Fruit fly (Drosophila melanogaster) whole organism, prepupa: Measurements from ENCODE around the gene CapaR.

Experiments used
- Blimp-1 ChIP-seq: fragments of 200-800 bp; sonication (Bioruptor generic); optimal IDR thresholded peaks from 3 replicates; lab custom pipeline; 2017; ENCODE audit warnings: missing biosample characterization, missing genetic modification characterization, mild to moderate bottlenecking, moderate library complexity, missing genetic modification reagents
- CG10669 ChIP-seq: fragments of 200-800 bp; sonication (Bioruptor generic); optimal IDR thresholded peaks from 3 replicates; lab custom pipeline; 2018; ENCODE audit warnings: missing biosample characterization, mild to moderate bottlenecking, missing genetic modification characterization, moderate library complexity
- CG11762 ChIP-seq: fragments of 200-800 bp; sonication (Bioruptor generic); optimal IDR thresholded peaks from 3 replicates; lab custom pipeline; 2016; ENCODE audit warnings: missing biosample characterization, missing genetic modification characterization; ENCODE audit not compliant: insufficient read depth
- CG11902 ChIP-seq: fragments of 200-800 bp; sonication (Bioruptor generic); optimal IDR thresholded peaks from 3 replicates; lab custom pipeline; 2016; ENCODE audit warnings: missing biosample characterization, missing genetic modification characterization
- CG15336 ChIP-seq: fragments of 200-800 bp; sonication (Bioruptor generic); IDR thresholded peaks from 2 replicates; pipeline ENCODE4 v1.3.6; 2022; ENCODE audit warnings: missing biosample characterization, missing genetic modification characterization
- CG1621 ChIP-seq: fragments of 200-800 bp; sonication (Bioruptor generic); optimal IDR thresholded peaks from 3 replicates; lab custom pipeline; 2018; ENCODE audit warnings: missing biosample characterization, mild to moderate bottlenecking, missing genetic modification characterization
- CG16779 ChIP-seq: fragments of 200-800 bp; sonication (Bioruptor generic); optimal IDR thresholded peaks from 3 replicates; lab custom pipeline; 2017; ENCODE audit warnings: missing biosample characterization, mild to moderate bottlenecking, missing genetic modification characterization
- CG31627 ChIP-seq: fragments of 200-800 bp; sonication (Bioruptor generic); optimal IDR thresholded peaks from 3 replicates; lab custom pipeline; 2016; ENCODE audit warnings: missing biosample characterization, missing genetic modification characterization
- CG32006 ChIP-seq: fragments of 200-800 bp; sonication (Bioruptor generic); optimal IDR thresholded peaks from 3 replicates; lab custom pipeline; 2017; ENCODE audit warnings: missing biosample characterization, mild to moderate bottlenecking, missing genetic modification characterization
- CG34406 ChIP-seq: fragments of 200-800 bp; sonication (Bioruptor generic); optimal IDR thresholded peaks from 3 replicates; lab custom pipeline; 2016; ENCODE audit warnings: missing biosample characterization, missing genetic modification characterization
- CG3919 ChIP-seq: fragments of 200-800 bp; sonication (Bioruptor generic); optimal IDR thresholded peaks from 3 replicates; lab custom pipeline; 2016; ENCODE audit warnings: missing biosample characterization, missing genetic modification characterization
- CG4318 ChIP-seq: fragments of 200-800 bp; sonication (Bioruptor generic); optimal IDR thresholded peaks from 3 replicates; lab custom pipeline; 2017; ENCODE audit warnings: missing biosample characterization, mild to moderate bottlenecking, missing genetic modification characterization
- CG6163 ChIP-seq: fragments of 200-800 bp; sonication (Bioruptor generic); IDR thresholded peaks from 3 replicates; pipeline ENCODE4 v1.3.6; 2022; ENCODE audit warnings: missing biosample characterization, missing genetic modification characterization
- CG6808 ChIP-seq: fragments of 200-800 bp; sonication (Bioruptor generic); optimal IDR thresholded peaks from 3 replicates; lab custom pipeline; 2017; ENCODE audit warnings: missing biosample characterization, missing genetic modification characterization, mild to moderate bottlenecking, moderate library complexity, missing genetic modification reagents
- CG7368 ChIP-seq: fragments of 200-800 bp; sonication (Bioruptor generic); optimal IDR thresholded peaks from 3 replicates; lab custom pipeline; 2016; ENCODE audit warnings: missing biosample characterization, missing genetic modification characterization
- CG8632 ChIP-seq: fragments of 200-800 bp; sonication (Bioruptor generic); optimal IDR thresholded peaks from 3 replicates; lab custom pipeline; 2016; ENCODE audit warnings: missing biosample characterization, missing genetic modification characterization
- Eip78C ChIP-seq: fragments of 200-800 bp; sonication (Bioruptor generic); peaks from one replicate; lab custom pipeline; 2016; ENCODE audit warnings: missing biosample characterization, missing genetic modification characterization
- Eip93F ChIP-seq: fragments of 200-800 bp; sonication (Bioruptor generic); optimal IDR thresholded peaks from 2 replicates; lab custom pipeline; 2016; ENCODE audit warnings: missing biosample characterization, mild to moderate bottlenecking, missing genetic modification characterization
- Ets21C ChIP-seq: fragments of 200-800 bp; sonication (Bioruptor generic); optimal IDR thresholded peaks from 3 replicates; lab custom pipeline; 2016; ENCODE audit warnings: missing biosample characterization, missing genetic modification characterization
- Ets96B ChIP-seq: fragments of 200-800 bp; optimal IDR thresholded peaks from 2 replicates; lab custom pipeline; 2019; ENCODE audit warnings: missing biosample characterization, mild to moderate bottlenecking, missing genetic modification characterization, moderate library complexity
- Gug ChIP-seq: fragments of 200-800 bp; sonication (Bioruptor generic); IDR thresholded peaks from 2 replicates; pipeline ENCODE4 v1.3.6; 2022; ENCODE audit warnings: missing biosample characterization, missing genetic modification characterization
- Hr38 ChIP-seq: sonication (Bioruptor generic); optimal IDR thresholded peaks from 2 replicates; lab custom pipeline; 2016; ENCODE audit warnings: missing biosample characterization, missing genetic modification characterization
- Hr39 ChIP-seq: fragments of 200-800 bp; sonication (Bioruptor generic); optimal IDR thresholded peaks from 2 replicates; lab custom pipeline; 2016; ENCODE audit warnings: missing biosample characterization, missing genetic modification characterization
- Met ChIP-seq: fragments of 200-800 bp; sonication (Bioruptor generic); optimal IDR thresholded peaks from 3 replicates; lab custom pipeline; 2016; ENCODE audit warnings: missing biosample characterization, missing genetic modification characterization
- OdsH ChIP-seq: fragments of 200-800 bp; sonication (Bioruptor generic); optimal IDR thresholded peaks from 3 replicates; lab custom pipeline; 2016; ENCODE audit warnings: missing biosample characterization, missing genetic modification characterization
- Sox102F ChIP-seq: fragments of 200-800 bp; sonication (Bioruptor generic); optimal IDR thresholded peaks from 2 replicates; lab custom pipeline; 2016; ENCODE audit warnings: missing biosample characterization, mild to moderate bottlenecking, missing genetic modification characterization
- Sox14 ChIP-seq: fragments of 200-800 bp; sonication (Bioruptor generic); optimal IDR thresholded peaks from 3 replicates; lab custom pipeline; 2016; ENCODE audit warnings: missing biosample characterization, missing genetic modification characterization
- Sox15 ChIP-seq: fragments of 200-800 bp; sonication (Bioruptor generic); optimal IDR thresholded peaks from 3 replicates; lab custom pipeline; 2016; ENCODE audit warnings: missing biosample characterization, missing genetic modification characterization
- achi ChIP-seq: fragments of 200-800 bp; sonication (Bioruptor generic); optimal IDR thresholded peaks from 3 replicates; lab custom pipeline; 2016; ENCODE audit warnings: missing biosample characterization, missing genetic modification characterization
- acj6 ChIP-seq: fragments of 200-800 bp; sonication (Bioruptor generic); optimal IDR thresholded peaks from 3 replicates; lab custom pipeline; 2016; ENCODE audit warnings: missing biosample characterization, missing genetic modification characterization
- cyc ChIP-seq: fragments of 200-800 bp; sonication (Bioruptor generic); optimal IDR thresholded peaks from 3 replicates; lab custom pipeline; 2016; ENCODE audit warnings: missing biosample characterization, missing genetic modification characterization
- dac ChIP-seq: fragments of 200-800 bp; sonication (Bioruptor generic); optimal IDR thresholded peaks from 2 replicates; lab custom pipeline; 2017; ENCODE audit warnings: missing biosample characterization, mild to moderate bottlenecking, missing genetic modification characterization
- dsx ChIP-seq: fragments of 200-800 bp; optimal IDR thresholded peaks from 3 replicates; lab custom pipeline; 2019; ENCODE audit warnings: missing biosample characterization, mild to moderate bottlenecking, missing genetic modification characterization, moderate library complexity; ENCODE audit not compliant: poor library complexity, severe bottlenecking
- eg ChIP-seq: fragments of 200-800 bp; sonication (Bioruptor generic); IDR thresholded peaks from 3 replicates; pipeline ENCODE4 v1.3.6; 2022; ENCODE audit warnings: missing biosample characterization, missing genetic modification characterization
- esn ChIP-seq: fragments of 200-800 bp; sonication (Bioruptor generic); optimal IDR thresholded peaks from 2 replicates; lab custom pipeline; 2016; ENCODE audit warnings: missing biosample characterization, mild to moderate bottlenecking, missing genetic modification characterization, moderate library complexity
- fd59A ChIP-seq: fragments of 200-800 bp; sonication (Bioruptor generic); optimal IDR thresholded peaks from 2 replicates; lab custom pipeline; 2017; ENCODE audit warnings: missing biosample characterization, mild to moderate bottlenecking, missing genetic modification characterization, missing genetic modification reagents
- fd85E ChIP-seq: fragments of 200-800 bp; sonication (Bioruptor generic); optimal IDR thresholded peaks from 3 replicates; lab custom pipeline; 2016; ENCODE audit warnings: missing biosample characterization, missing genetic modification characterization
- fkh ChIP-seq: fragments of 200-800 bp; sonication (Bioruptor generic); optimal IDR thresholded peaks from 3 replicates; lab custom pipeline; 2017; ENCODE audit warnings: missing biosample characterization, mild to moderate bottlenecking, missing genetic modification characterization, moderate library complexity
- net ChIP-seq: fragments of 200-800 bp; sonication (Bioruptor generic); optimal IDR thresholded peaks from 3 replicates; lab custom pipeline; 2016; ENCODE audit warnings: missing biosample characterization, missing genetic modification characterization
- salr ChIP-seq, 2 experiments: fragments of 200-800 bp; sonication (Bioruptor generic); optimal IDR thresholded peaks; 3 replicates each; lab custom pipeline; 2016 to 2018; ENCODE audit warnings: missing biosample characterization in 2 of 2, missing genetic modification characterization in 2 of 2, mild to moderate bottlenecking in 1 of 2
- spab ChIP-seq: fragments of 200-800 bp; sonication (Bioruptor generic); optimal IDR thresholded peaks from 2 replicates; lab custom pipeline; 2017; ENCODE audit warnings: missing biosample characterization, mild to moderate bottlenecking, missing genetic modification characterization, missing genetic modification reagents
- ss ChIP-seq, 2 experiments: fragments of 200-800 bp; sonication (Bioruptor generic); optimal IDR thresholded peaks; 2 replicates in 1 of 2; 3 replicates in 1 of 2; lab custom pipeline; 2017 to 2018; ENCODE audit warnings: mild to moderate bottlenecking in 2 of 2, missing biosample characterization in 2 of 2, missing genetic modification characterization in 2 of 2, moderate library complexity in 1 of 2
- topi ChIP-seq: fragments of 200-800 bp; sonication (Bioruptor generic); optimal IDR thresholded peaks from 3 replicates; lab custom pipeline; 2016; ENCODE audit warnings: missing biosample characterization, missing genetic modification characterization
- vri ChIP-seq: fragments of 200-800 bp; sonication (Bioruptor generic); optimal IDR thresholded peaks from 3 replicates; lab custom pipeline; 2016; ENCODE audit warnings: missing biosample characterization, mild to moderate bottlenecking, missing genetic modification characterization

Gene CapaR

dm6 chr3L:21516716-21517266, 45.2 kb downstream of the CapaR start (continued):
- TF ChIP-seq CG15336 (GFP tag; lab: Robert Waterston, UW) (no peak), fd85E (GFP tag; lab: Kevin White, UChicago) (no peak), fkh (GFP tag; lab: Kevin White, UChicago) (peak; percentile 6), cyc (GFP tag; lab: Kevin White, UChicago) (peak; percentile 39), CG31627 (GFP tag; lab: Kevin White, UChicago) (peak; percentile 42), acj6 (GFP tag; lab: Kevin White, UChicago) (peak; percentile 31), net (GFP tag; lab: Kevin White, UChicago) (peak; percentile 25), Eip78C (peak; percentile 48), Hr38 (GFP tag; lab: Kevin White, UChicago) (no peak), CG34406 (GFP tag; lab: Kevin White, UChicago) (no peak), CG1621 (no peak), CG32006 (peak; percentile 24), dac (GFP tag; lab: Kevin White, UChicago) (no peak), Ets21C (GFP tag; lab: Kevin White, UChicago) (peak; percentile 12), Eip93F (GFP tag; lab: Kevin White, UChicago) (peak; percentile 43), CG11902 (GFP tag; lab: Kevin White, UChicago) (no peak), CG7368 (peak; percentile 36), Blimp-1 (GFP tag; lab: Kevin White, UChicago) (no peak), spab (no peak), vri (GFP tag; lab: Kevin White, UChicago) (no peak), eg (GFP tag; lab: Robert Waterston, UW) (no peak), Ets96B (tag; lab: Kevin White, UChicago) (peak; percentile 8), CG4318 (GFP tag; lab: Kevin White, UChicago) (no peak), CG6808 (GFP tag; lab: Kevin White, UChicago) (peak; percentile 7), CG6163 (GFP tag; lab: Robert Waterston, UW) (no peak), achi (GFP tag; lab: Kevin White, UChicago) (peak; percentile 73)

DNA sequence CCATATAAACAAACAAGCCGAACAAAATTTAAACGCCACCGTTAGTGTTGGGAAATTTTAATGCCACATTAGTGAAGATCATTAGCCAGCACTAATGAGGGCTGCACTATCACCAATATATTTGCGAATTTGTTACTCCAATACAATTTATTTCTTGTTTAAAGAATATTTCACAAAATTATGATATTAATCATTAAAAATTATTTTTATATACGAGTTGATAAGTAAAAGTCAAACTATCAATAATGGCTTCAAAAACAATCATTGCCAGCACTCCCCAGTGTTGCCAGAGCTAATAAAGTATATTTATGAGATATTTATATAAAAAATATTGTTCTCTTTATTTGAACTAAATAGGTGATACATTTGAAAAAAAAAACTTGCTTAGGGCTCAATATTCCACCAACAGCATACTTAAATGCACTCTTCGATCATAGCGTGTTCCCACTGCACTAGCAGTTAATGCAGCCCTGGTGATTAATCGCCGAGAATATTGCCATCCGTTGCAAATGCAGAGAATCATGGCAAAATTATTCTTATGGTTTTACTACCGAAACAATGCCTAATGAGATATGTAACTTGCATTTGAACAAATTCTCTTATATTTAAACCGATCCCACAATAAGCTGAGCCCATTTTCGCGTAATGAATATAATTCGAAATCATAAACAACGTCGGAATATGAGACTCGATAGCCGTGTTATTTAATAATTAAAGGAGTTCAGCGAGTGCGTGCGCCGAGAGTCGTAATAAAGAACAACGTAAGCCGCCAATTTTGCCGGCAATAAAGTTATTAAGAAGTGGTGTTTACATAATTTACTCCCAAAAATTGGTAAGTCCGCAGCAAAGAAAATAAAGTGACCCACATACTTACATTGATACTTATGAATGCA, 45.9 kb downstream of the CapaR start, which contains the start of the genes SAK and Cdk12:
SAK (minus strand) TSS at position 65 of the 893 bp plus-strand sequence.
Cdk12 (plus strand) TSS at position 484 of the 893 bp plus-strand sequence.
- peak; percentile 23 for TF ChIP-seq vri (GFP tag; lab: Kevin White, UChicago)
- TF ChIP-seq fd85E (GFP tag; lab: Kevin White, UChicago) = peak; percentile 9
- peak; percentile 75 for TF ChIP-seq CG15336 (GFP tag; lab: Robert Waterston, UW)
- peak; percentile 83 for TF ChIP-seq Sox102F (GFP tag; lab: Kevin White, UChicago)
- TF ChIP-seq Hr38 (GFP tag; lab: Kevin White, UChicago) = no peak
- TF ChIP-seq Sox15 (GFP tag; lab: Kevin White, UChicago) = peak; percentile 80
- TF ChIP-seq CG6163 (GFP tag; lab: Robert Waterston, UW) = peak; percentile 79
- TF ChIP-seq CG3919 (GFP tag; lab: Kevin White, UChicago) = peak; percentile 85
- peak; percentile 82 for TF ChIP-seq esn (GFP tag; lab: Kevin White, UChicago)
- peak; percentile 59 for TF ChIP-seq Sox14
- peak; percentile 78 for TF ChIP-seq cyc (GFP tag; lab: Kevin White, UChicago)
- peak; percentile 67 for TF ChIP-seq spab
- TF ChIP-seq Met (GFP tag; lab: Kevin White, UChicago) = peak; percentile 77
- peak; percentile 77 for TF ChIP-seq dsx
- peak; percentile 71 for TF ChIP-seq Eip93F (GFP tag; lab: Kevin White, UChicago)
- peak; percentile 26 to 84 for TF ChIP-seq salr (GFP tag; optimal IDR thresholded peaks at IDR 0.05; lab: Kevin White, UChicago)
- peak; percentile 89 for TF ChIP-seq CG32006
- peak; percentile 80 for TF ChIP-seq net (GFP tag; lab: Kevin White, UChicago)
- peak; percentile 78 for TF ChIP-seq CG10669 (GFP tag; lab: Kevin White, UChicago)
- peak; percentile 72 for TF ChIP-seq CG31627 (GFP tag; lab: Kevin White, UChicago)
- TF ChIP-seq CG16779 (tag; lab: Kevin White, UChicago) = no peak
- peak; percentile 74 for TF ChIP-seq Hr39 (GFP tag; lab: Kevin White, UChicago)
- peak; percentile 63 for TF ChIP-seq fd59A
- TF ChIP-seq CG6808 (GFP tag; lab: Kevin White, UChicago) = peak; percentile 70
- TF ChIP-seq dac (GFP tag; lab: Kevin White, UChicago) = peak; percentile 66
- peak; percentile 74 for TF ChIP-seq CG11762 (GFP tag; lab: Kevin White, UChicago)
- TF ChIP-seq Gug (GFP tag; lab: Robert Waterston, UW) = peak; percentile 64
- peak; percentile 35 for TF ChIP-seq CG1621
- peak; percentile 86 for TF ChIP-seq acj6 (GFP tag; lab: Kevin White, UChicago)
- peak; percentile 59 to 75 for TF ChIP-seq ss (GFP tag; optimal IDR thresholded peaks at IDR 0.05; lab: Kevin White, UChicago)
- TF ChIP-seq topi (GFP tag; lab: Kevin White, UChicago) = peak; percentile 66
- peak; percentile 88 for TF ChIP-seq OdsH (GFP tag; lab: Kevin White, UChicago)
- peak; percentile 81 for TF ChIP-seq CG8632 (GFP tag; lab: Kevin White, UChicago)
- peak; percentile 92 for TF ChIP-seq Eip78C
